Worm (Caenorhabditis elegans) whole organism, L4/young adult: ENCODE measurements around the gene sri-60.

ENCODE experiments used
- W03F9.2 ChIP-seq: fragments of 150-350 bp; optimal IDR thresholded peaks from 2 replicates; lab custom pipeline; 2014; ENCODE audit warnings: missing biosample characterization, missing genetic modification characterization
- dao-5 ChIP-seq: sonication (generic microtip); optimal IDR thresholded peaks from 2 replicates; lab custom pipeline; 2016; ENCODE audit warnings: missing genotype, missing genetic modification characterization, moderate library complexity, missing compliant biosample characterization
- him-1 ChIP-seq: sonication (generic microtip); optimal IDR thresholded peaks from 2 replicates; lab custom pipeline; 2016; ENCODE audit warnings: missing genotype, missing genetic modification reagents, missing genetic modification characterization, missing compliant biosample characterization

DNA sequence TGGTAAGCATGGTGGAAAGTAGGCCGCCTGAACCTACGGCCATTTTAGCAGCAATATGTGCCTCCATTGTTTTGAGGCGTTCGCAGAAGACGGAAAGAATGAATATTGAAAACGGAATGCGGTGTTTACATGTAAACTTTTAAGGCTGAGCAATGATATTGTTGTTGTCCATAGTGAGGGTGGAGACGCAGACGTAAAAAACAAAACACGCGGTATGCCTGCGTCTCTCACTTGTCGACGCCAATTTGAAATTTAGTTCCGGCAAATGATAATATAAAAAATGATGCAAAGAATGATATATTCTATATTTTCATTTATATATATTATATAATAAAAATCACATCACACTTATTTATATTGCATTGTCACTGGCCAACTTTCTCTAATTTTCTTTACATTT lies 5.2 kb upstream of the sri-60 start, which contains the start of gene Y47G7B.2:
- TF ChIP-seq W03F9.2 (no peak), dao-5 (tag; lab: Kevin White, UChicago) (no peak), him-1 (no peak)
